Fruit fly (Drosophila melanogaster): ENCODE measurements around the gene CG1090.

Gene CG1090

DNA sequence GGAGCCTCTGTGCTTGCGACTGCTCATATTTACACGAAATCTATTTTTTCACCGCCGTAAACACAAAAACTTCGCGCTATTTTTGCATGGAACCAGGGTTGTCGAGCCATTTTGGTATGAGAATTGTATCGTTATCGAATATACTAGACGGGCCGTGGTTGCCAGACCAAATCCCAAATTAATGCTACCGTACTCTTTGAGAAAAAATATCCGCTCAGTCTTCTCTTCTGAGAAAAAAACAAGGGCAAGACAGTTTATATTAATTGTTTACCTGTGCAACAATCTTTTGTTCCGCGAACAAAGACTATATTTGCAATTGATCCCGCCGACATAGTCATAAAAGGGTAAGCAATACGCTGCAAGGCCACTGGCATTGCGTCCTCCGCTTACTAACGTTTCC, 22.1 kb upstream of the CG1090 start, which contains the start of the genes Skp2 and CG1103 (continued):
- peak; percentile 43; the same call in 1 of the 2 replicates for TF ChIP-seq ato (GFP tag; IDR thresholded peaks at IDR 0.05; ENCODE audit: partially characterized antibody)
- TF ChIP-seq CG9727 (GFP tag; optimal IDR thresholded peaks at IDR 0.05), result no peak
- no peak for TF ChIP-seq CG14441 (GFP tag; IDR thresholded peaks at IDR 0.05)
- TF ChIP-seq nerfin-1 (tag; optimal IDR thresholded peaks at IDR 0.05), result peak; percentile 33
- peak; percentile 5 for TF ChIP-seq CG12391 (tag; optimal IDR thresholded peaks at IDR 0.05)
- TF ChIP-seq CG4854 (GFP tag; optimal IDR thresholded peaks at IDR 0.05), result no peak
- no peak for TF ChIP-seq Fer3 (tag; optimal IDR thresholded peaks at IDR 0.05)
- TF ChIP-seq eyg (GFP tag; optimal IDR thresholded peaks at IDR 0.05), result no peak
- no peak for TF ChIP-seq Max (GFP tag; optimal IDR thresholded peaks at IDR 0.05)
- TF ChIP-seq tio (GFP tag; optimal IDR thresholded peaks at IDR 0.05), result no peak
- no peak for TF ChIP-seq CG17359 (tag; optimal IDR thresholded peaks at IDR 0.05)
- no peak for TF ChIP-seq Sry-β (GFP tag; optimal IDR thresholded peaks at IDR 0.05)
- no peak for TF ChIP-seq abd-A (tag; optimal IDR thresholded peaks at IDR 0.05)
- peak; percentile 37 for TF ChIP-seq phol (tag; optimal IDR thresholded peaks at IDR 0.05)
- TF ChIP-seq CG14965 (GFP tag; optimal IDR thresholded peaks at IDR 0.05; ENCODE audit: borderline replicate concordance), result no peak
- TF ChIP-seq Hey (tag; optimal IDR thresholded peaks at IDR 0.05), result no peak
- no peak for TF ChIP-seq HLH54F (GFP tag; optimal IDR thresholded peaks at IDR 0.05)
- TF ChIP-seq CG8388 (GFP tag; optimal IDR thresholded peaks at IDR 0.05), result no peak
- no peak for TF ChIP-seq CG11456 (GFP tag; IDR thresholded peaks at IDR 0.05)
- TF ChIP-seq yki (optimal IDR thresholded peaks at IDR 0.05), result no peak
- no peak for TF ChIP-seq Six4 (GFP tag; optimal IDR thresholded peaks at IDR 0.05)
- peak in 1 of 2 experiments; percentile 33 for TF ChIP-seq tll (GFP tag; optimal IDR thresholded peaks at IDR 0.05)
- TF ChIP-seq Hsf (GFP tag; optimal IDR thresholded peaks at IDR 0.05), result no peak
- TF ChIP-seq CG17328 (GFP tag; IDR thresholded peaks at IDR 0.05), result no peak
- peak; percentile 13 for TF ChIP-seq CG17186 (GFP tag; optimal IDR thresholded peaks at IDR 0.05)
- no peak for TF ChIP-seq wor (GFP tag; IDR thresholded peaks at IDR 0.05)
- TF ChIP-seq mirr (GFP tag; optimal IDR thresholded peaks at IDR 0.05), result no peak
- no peak for TF ChIP-seq CG30431 (GFP tag; optimal IDR thresholded peaks at IDR 0.05)
- TF ChIP-seq Dip2 (GFP tag; IDR thresholded peaks at IDR 0.05), result no peak
- no peak for TF ChIP-seq pum (GFP tag; optimal IDR thresholded peaks at IDR 0.05)
- TF ChIP-seq HmgZ (tag; optimal IDR thresholded peaks at IDR 0.05), result peak; percentile 41
- TF ChIP-seq ci (GFP tag; IDR thresholded peaks at IDR 0.05), result 0 out of 3 replicates have a peak, but pooled peaks have one; percentile 12
- TF ChIP-seq CG8281 (tag; optimal IDR thresholded peaks at IDR 0.05), result no peak
- no peak for TF ChIP-seq Sox102F (GFP tag; optimal IDR thresholded peaks at IDR 0.05)
- TF ChIP-seq E2f2 (GFP tag; IDR thresholded peaks at IDR 0.05), result peak; percentile 91
- TF ChIP-seq dimm (GFP tag; IDR thresholded peaks at IDR 0.05), result no peak
- TF ChIP-seq HHEX (GFP tag; optimal IDR thresholded peaks at IDR 0.05), result no peak
- no peak for TF ChIP-seq MTF-1 (GFP tag; optimal IDR thresholded peaks at IDR 0.05; ENCODE audit: borderline replicate concordance)
- TF ChIP-seq CG2678 (tag; optimal IDR thresholded peaks at IDR 0.05), result no peak
- no peak for TF ChIP-seq Dad (GFP tag; optimal IDR thresholded peaks at IDR 0.05)
- TF ChIP-seq Sin3A (optimal IDR thresholded peaks at IDR 0.05), result peak; percentile 67
- no peak for TF ChIP-seq CG9609 (GFP tag; optimal IDR thresholded peaks at IDR 0.05)
- TF ChIP-seq CG14860 (GFP tag; IDR thresholded peaks at IDR 0.05; ENCODE audit: partially characterized antibody), result no peak
- peak; percentile 11 for TF ChIP-seq CG8290 (GFP tag; optimal IDR thresholded peaks at IDR 0.05)
- peak in 1 of 2 experiments; percentile 64 for TF ChIP-seq CG8290 (tag; optimal IDR thresholded peaks at IDR 0.05)
- peak; percentile 72 for TF ChIP-seq CG4617 (GFP tag; optimal IDR thresholded peaks at IDR 0.05; ENCODE audit: borderline replicate concordance)
- TF ChIP-seq inv (GFP tag; IDR thresholded peaks at IDR 0.05; ENCODE audit: partially characterized antibody), result no peak
- TF ChIP-seq HLHmδ (GFP tag; optimal IDR thresholded peaks at IDR 0.05), result no peak
- peak; percentile 54 for TF ChIP-seq Bgb (GFP tag; IDR thresholded peaks at IDR 0.05; ENCODE audit: partially characterized antibody)
- TF ChIP-seq kni (GFP tag; optimal IDR thresholded peaks at IDR 0.05), result no peak
- peak; percentile 46; the same call in 1 of the 3 replicates for TF ChIP-seq HLH4C (GFP tag; IDR thresholded peaks at IDR 0.05; ENCODE audit: partially characterized antibody)

All from whole organism, embryonic.